ENCODE assay signal across 1 fruit fly cellular context in genomic region chrX:173544-173943, dm6.
TF ChIP-seq lines count a peak whose summit lies in the region.

No protein-coding gene starts in this region.

TF ChIP-seq in whole organism, prepupa, 60 proteins besides CTCF, POLR2A, EP300 and RAD21 (continued from another document):
- TF ChIP-seq lz (GFP tag; optimal IDR thresholded peaks at IDR 0.05; lab: Kevin White, UChicago) (peak; percentile 25), Lpt (GFP tag; optimal IDR thresholded peaks at IDR 0.05; lab: Kevin White, UChicago) (no peak), CG8319 (GFP tag; optimal IDR thresholded peaks at IDR 0.05; lab: Kevin White, UChicago) (no peak), CG11902 (GFP tag; optimal IDR thresholded peaks at IDR 0.05; lab: Kevin White, UChicago) (peak; percentile 18), Hr4 (GFP tag; optimal IDR thresholded peaks at IDR 0.05; lab: Kevin White, UChicago) (no peak), Hr38 (GFP tag; optimal IDR thresholded peaks at IDR 0.05; lab: Kevin White, UChicago) (no peak), achi (GFP tag; optimal IDR thresholded peaks at IDR 0.05; lab: Kevin White, UChicago) (peak; percentile 30), dsx (GFP tag; optimal IDR thresholded peaks at IDR 0.05; lab: Kevin White, UChicago; ENCODE audit: poor library complexity, severe bottlenecking) (no peak), Blimp-1 (GFP tag; optimal IDR thresholded peaks at IDR 0.05; lab: Kevin White, UChicago) (no peak), eg (GFP tag; IDR thresholded peaks at IDR 0.05; lab: Robert Waterston, UW) (no peak), CG6276 (GFP tag; optimal IDR thresholded peaks at IDR 0.05; lab: Kevin White, UChicago) (no peak), Eip93F (GFP tag; optimal IDR thresholded peaks at IDR 0.05; lab: Kevin White, UChicago) (no peak), Eip75B (GFP tag; optimal IDR thresholded peaks at IDR 0.05; lab: Kevin White, UChicago) (peak; percentile 34), svp (GFP tag; lab: Kevin White, UChicago) (peak; percentile 53), fkh (GFP tag; optimal IDR thresholded peaks at IDR 0.05; lab: Kevin White, UChicago) (no peak), CG34406 (GFP tag; optimal IDR thresholded peaks at IDR 0.05; lab: Kevin White, UChicago) (peak; percentile 42), CG7368 (GFP tag; optimal IDR thresholded peaks at IDR 0.05; lab: Kevin White, UChicago) (no peak), CG3032 (tag; optimal IDR thresholded peaks at IDR 0.05; lab: Kevin White, UChicago) (no peak), fd85E (GFP tag; optimal IDR thresholded peaks at IDR 0.05; lab: Kevin White, UChicago) (no peak), pdm3 (GFP tag; optimal IDR thresholded peaks at IDR 0.05; lab: Kevin White, UChicago) (peak; percentile 44), CG15336 (GFP tag; IDR thresholded peaks at IDR 0.05; lab: Robert Waterston, UW) (no peak), vri (GFP tag; optimal IDR thresholded peaks at IDR 0.05; lab: Kevin White, UChicago) (peak; percentile 9), esn (GFP tag; optimal IDR thresholded peaks at IDR 0.05; lab: Kevin White, UChicago) (peak; percentile 55), acj6 (GFP tag; optimal IDR thresholded peaks at IDR 0.05; lab: Kevin White, UChicago) (peak; percentile 20), CG8119 (GFP tag; IDR thresholded peaks at IDR 0.05; lab: Robert Waterston, UW) (no peak), CG3919 (GFP tag; optimal IDR thresholded peaks at IDR 0.05; lab: Kevin White, UChicago) (peak; percentile 31), CG10669 (GFP tag; optimal IDR thresholded peaks at IDR 0.05; lab: Kevin White, UChicago) (no peak), fd59A (GFP tag; optimal IDR thresholded peaks at IDR 0.05; lab: Kevin White, UChicago) (no peak), Sox15 (GFP tag; optimal IDR thresholded peaks at IDR 0.05; lab: Kevin White, UChicago) (no peak)
TF ChIP-seq in whole organism, prepupa: peak in this region for 27.
